Fruit fly (Drosophila melanogaster) whole organism: ENCODE data around the gene CG3106.

ENCODE experiments used
- CG8478 ChIP-seq: fragments of >200 bp; optimal IDR thresholded peaks from 2 replicates; lab custom pipeline; 2018; ENCODE audit warnings: inconsistent platforms
- Dll ChIP-seq: fragments of >200 bp; optimal IDR thresholded peaks from 2 replicates; lab custom pipeline; 2017
- pan ChIP-seq: fragments of >200 bp; optimal IDR thresholded peaks from 2 replicates; lab custom pipeline; 2017
- psq ChIP-seq: fragments of >200 bp; optimal IDR thresholded peaks from 2 replicates; lab custom pipeline; 2017
- usp ChIP-seq: fragments of >200 bp; optimal IDR thresholded peaks from 2 replicates; lab custom pipeline; 2017; ENCODE audit warnings: missing biosample characterization, missing genetic modification characterization, mixed read lengths

DNA sequence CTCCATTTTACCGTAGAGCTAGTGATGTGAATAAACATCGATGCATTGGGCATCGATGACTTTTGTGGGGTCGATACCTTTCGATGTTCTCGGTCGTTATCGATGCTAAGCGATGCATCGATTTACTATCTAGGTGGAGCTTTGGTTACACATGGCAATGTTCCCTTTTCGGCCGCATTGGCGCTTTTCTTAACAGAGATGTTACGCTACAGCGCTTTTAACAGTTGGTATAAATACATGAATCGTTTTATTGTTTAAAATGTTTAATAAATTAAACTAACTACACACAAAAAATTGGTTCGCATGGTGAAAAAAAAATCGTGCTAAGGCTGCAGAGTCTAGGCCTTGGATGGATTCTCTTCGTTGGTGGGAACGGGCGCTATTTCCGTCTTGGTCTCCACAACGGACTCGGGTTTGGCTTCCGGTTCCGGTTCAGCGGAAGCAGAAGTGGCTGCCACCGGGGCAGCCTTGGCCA lies 3.8 kb downstream of the CG3106 start, which contains the start of gene Ptpmeg2:
- TF ChIP-seq CG8478 (lab: Kevin White, UChicago) = no peak
- TF ChIP-seq usp (GFP tag; lab: Kevin White, UChicago) = no peak
- TF ChIP-seq pan = no peak
- no peak for TF ChIP-seq psq (lab: Kevin White, UChicago)
- TF ChIP-seq Dll (lab: Kevin White, UChicago) = no peak
